Worm (Caenorhabditis elegans): ENCODE measurements around the gene C09G9.5.

ce11 chrIV:8840161-8840765, 46.1 kb upstream of the C09G9.5 start, which contains the start of the genes T28C6.11 and T11B7.1:
- TF ChIP-seq nhr-28 (tag; optimal IDR thresholded peaks at IDR 0.05), result no peak
- no peak for TF ChIP-seq jun-1 (tag; optimal IDR thresholded peaks at IDR 0.05)
- TF ChIP-seq pha-4 (tag; optimal IDR thresholded peaks at IDR 0.05), result no peak
- TF ChIP-seq unc-39 (tag; optimal IDR thresholded peaks at IDR 0.05), result no peak
- no peak for TF ChIP-seq ZK546.5 (tag; optimal IDR thresholded peaks at IDR 0.05)
- TF ChIP-seq lin-39 (tag; optimal IDR thresholded peaks at IDR 0.05), result no peak
- no peak for TF ChIP-seq ceh-9 (tag; optimal IDR thresholded peaks at IDR 0.05)
- TF ChIP-seq nhr-23 (tag; optimal IDR thresholded peaks at IDR 0.05), result no peak
- no peak for TF ChIP-seq aly-2 (tag; optimal IDR thresholded peaks at IDR 0.05)
- no peak for TF ChIP-seq eor-1 (tag; optimal IDR thresholded peaks at IDR 0.05)
- no peak for TF ChIP-seq tbx-2 (tag; optimal IDR thresholded peaks at IDR 0.05)
- TF ChIP-seq ama-1 (optimal IDR thresholded peaks at IDR 0.05), result no peak
- TF ChIP-seq ceh-82 (tag; optimal IDR thresholded peaks at IDR 0.05), result no peak
- no peak for TF ChIP-seq unc-62 (GFP tag; optimal IDR thresholded peaks at IDR 0.05)

Measured in whole organism, L3 larva.